Worm (Caenorhabditis elegans): ENCODE data around the gene clec-26.

Gene clec-26

ce11 chrV:16853956-16854683 lies 5.7 kb downstream of the clec-26 start, which contains the start of the genes clec-35 and clec-27:
TSS of gene clec-35 (minus strand) at chrV:16854056.
TSS of gene clec-27 (plus strand) at chrV:16854633.
- TF ChIP-seq sea-1 (GFP tag; conservative IDR thresholded peaks at IDR 0.05): no peak
- TF ChIP-seq tbx-11 (GFP tag; IDR thresholded peaks at IDR 0.05): no peak
- no peak for TF ChIP-seq ets-7 (tag; optimal IDR thresholded peaks at IDR 0.05)
- TF ChIP-seq aly-1 (tag; optimal IDR thresholded peaks at IDR 0.05): no peak
- TF ChIP-seq hmg-4 (GFP tag; optimal IDR thresholded peaks at IDR 0.05): no peak
- TF ChIP-seq tra-4 (tag; optimal IDR thresholded peaks at IDR 0.05): no peak
- TF ChIP-seq ama-1 (optimal IDR thresholded peaks at IDR 0.05): no peak
- TF ChIP-seq pes-1 (GFP tag; IDR thresholded peaks at IDR 0.05): no peak
- TF ChIP-seq tbx-37 (GFP tag; conservative IDR thresholded peaks at IDR 0.05): no peak
- TF ChIP-seq scrt-1 (GFP tag; IDR thresholded peaks at IDR 0.05): no peak
- no peak for TF ChIP-seq B0310.2 (tag; optimal IDR thresholded peaks at IDR 0.05)
- no peak for TF ChIP-seq ceh-36 (tag; optimal IDR thresholded peaks at IDR 0.05)
- TF ChIP-seq hnd-1 (tag; optimal IDR thresholded peaks at IDR 0.05): no peak
- no peak for TF ChIP-seq flt-1 (GFP tag; IDR thresholded peaks at IDR 0.05)
- TF ChIP-seq F13C5.2 (tag; optimal IDR thresholded peaks at IDR 0.05): no peak
- TF ChIP-seq hmbx-1 (tag; optimal IDR thresholded peaks at IDR 0.05): no peak
- no peak for TF ChIP-seq ceh-13 (GFP tag; optimal IDR thresholded peaks at IDR 0.05)

DNA sequence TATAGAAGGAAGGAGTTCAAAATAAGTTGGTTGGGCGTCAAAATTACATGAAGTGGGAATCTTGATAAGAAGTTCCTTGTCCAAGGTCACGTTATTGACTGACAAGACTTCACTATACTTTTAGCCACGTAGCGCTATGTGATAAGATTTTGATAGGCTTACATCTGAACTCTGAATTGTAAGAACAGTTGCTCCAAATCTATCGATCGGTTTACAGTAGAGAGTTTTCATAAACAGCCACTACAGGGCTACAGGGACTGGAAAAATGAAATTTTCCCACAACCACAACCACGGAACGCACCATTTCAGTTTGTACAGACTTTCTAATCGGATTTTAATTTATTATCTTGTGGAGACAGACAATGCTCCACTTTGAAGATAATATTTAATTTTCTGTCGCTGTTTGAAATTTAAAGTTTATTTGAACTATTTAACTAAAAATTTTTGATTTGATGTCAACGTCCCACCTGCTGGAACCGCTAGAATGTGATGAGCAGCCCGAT lies 9.6 kb downstream of the clec-26 start, which contains the start of the genes clec-31 and clec-22:
TSS of gene clec-31 (minus strand) at position 101 of the 503 bp plus-strand sequence.
TSS of gene clec-22 (plus strand) at position 453 of the 503 bp plus-strand sequence.
- TF ChIP-seq tbx-11 (GFP tag; IDR thresholded peaks at IDR 0.05) (no peak), B0310.2 (tag; optimal IDR thresholded peaks at IDR 0.05) (no peak), ceh-13 (GFP tag; optimal IDR thresholded peaks at IDR 0.05) (no peak), tbx-37 (GFP tag; conservative IDR thresholded peaks at IDR 0.05) (no peak), hmg-4 (GFP tag; optimal IDR thresholded peaks at IDR 0.05) (no peak), ama-1 (optimal IDR thresholded peaks at IDR 0.05) (no peak), hmbx-1 (tag; optimal IDR thresholded peaks at IDR 0.05) (no peak), tra-4 (tag; optimal IDR thresholded peaks at IDR 0.05) (no peak), aly-1 (tag; optimal IDR thresholded peaks at IDR 0.05) (no peak), scrt-1 (GFP tag; IDR thresholded peaks at IDR 0.05) (no peak), ets-7 (tag; optimal IDR thresholded peaks at IDR 0.05) (no peak), ceh-36 (tag; optimal IDR thresholded peaks at IDR 0.05) (no peak), hnd-1 (tag; optimal IDR thresholded peaks at IDR 0.05) (no peak), sea-1 (GFP tag; conservative IDR thresholded peaks at IDR 0.05) (no peak), flt-1 (GFP tag; IDR thresholded peaks at IDR 0.05) (no peak)

ce11 chrV:16861719-16862118 lies 13.3 kb downstream of the clec-26 start, which contains the start of the genes clec-32 and clec-24:
TSS of gene clec-32 (minus strand) at chrV:16861819.
TSS of gene clec-24 (plus strand) at chrV:16862012.
- TF ChIP-seq sea-1 (GFP tag; conservative IDR thresholded peaks at IDR 0.05) (no peak), ceh-13 (GFP tag; optimal IDR thresholded peaks at IDR 0.05) (no peak), tbx-37 (GFP tag; conservative IDR thresholded peaks at IDR 0.05) (no peak), hmbx-1 (tag; optimal IDR thresholded peaks at IDR 0.05) (no peak), scrt-1 (GFP tag; IDR thresholded peaks at IDR 0.05) (no peak), pes-1 (GFP tag; IDR thresholded peaks at IDR 0.05) (no peak), hnd-1 (tag; optimal IDR thresholded peaks at IDR 0.05) (no peak), B0310.2 (tag; optimal IDR thresholded peaks at IDR 0.05) (no peak), ceh-36 (tag; optimal IDR thresholded peaks at IDR 0.05) (no peak), F13C5.2 (tag; optimal IDR thresholded peaks at IDR 0.05) (no peak), ets-7 (tag; optimal IDR thresholded peaks at IDR 0.05) (no peak), ama-1 (optimal IDR thresholded peaks at IDR 0.05) (no peak), aly-1 (tag; optimal IDR thresholded peaks at IDR 0.05) (no peak)

ce11 chrV:16865404-16865803 lies 17.0 kb downstream of the clec-26 start, which contains the start of gene clec-28:
TSS of gene clec-28 (plus strand) at chrV:16865704.
- no peak for TF ChIP-seq tbx-37 (GFP tag; conservative IDR thresholded peaks at IDR 0.05)
- no peak for TF ChIP-seq tra-4 (tag; optimal IDR thresholded peaks at IDR 0.05)

DNA sequence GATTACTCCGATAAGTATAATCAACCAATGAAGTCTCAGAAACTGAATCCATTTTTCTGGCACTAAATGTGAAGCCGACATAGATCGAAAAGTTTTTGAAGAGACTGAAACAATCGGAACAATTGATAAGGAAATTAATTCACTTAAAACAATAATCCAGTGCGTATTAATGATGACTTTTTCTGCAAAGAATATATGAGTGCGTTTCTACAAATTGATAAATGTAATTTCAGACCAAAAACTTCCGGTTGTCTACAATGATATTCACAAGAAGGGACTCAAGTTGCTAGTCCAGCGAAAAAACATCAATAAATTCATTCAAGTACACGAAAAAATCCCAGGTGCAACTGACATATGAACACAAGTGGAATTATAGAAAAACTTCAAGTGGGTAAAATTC lies 21.3 kb downstream of the clec-26 start, which contains the start of gene clec-33:
TSS of gene clec-33 (minus strand) at position 101 of the 400 bp plus-strand sequence.
- TF ChIP-seq ceh-13 (GFP tag; optimal IDR thresholded peaks at IDR 0.05) (no peak), hmg-4 (GFP tag; optimal IDR thresholded peaks at IDR 0.05) (no peak), ets-7 (tag; optimal IDR thresholded peaks at IDR 0.05) (no peak), scrt-1 (GFP tag; IDR thresholded peaks at IDR 0.05) (no peak), sea-1 (GFP tag; conservative IDR thresholded peaks at IDR 0.05) (no peak), ama-1 (optimal IDR thresholded peaks at IDR 0.05) (no peak), tbx-37 (GFP tag; conservative IDR thresholded peaks at IDR 0.05) (no peak), hnd-1 (tag; optimal IDR thresholded peaks at IDR 0.05) (no peak), tbx-11 (GFP tag; IDR thresholded peaks at IDR 0.05) (no peak), B0310.2 (tag; optimal IDR thresholded peaks at IDR 0.05) (no peak)

DNA sequence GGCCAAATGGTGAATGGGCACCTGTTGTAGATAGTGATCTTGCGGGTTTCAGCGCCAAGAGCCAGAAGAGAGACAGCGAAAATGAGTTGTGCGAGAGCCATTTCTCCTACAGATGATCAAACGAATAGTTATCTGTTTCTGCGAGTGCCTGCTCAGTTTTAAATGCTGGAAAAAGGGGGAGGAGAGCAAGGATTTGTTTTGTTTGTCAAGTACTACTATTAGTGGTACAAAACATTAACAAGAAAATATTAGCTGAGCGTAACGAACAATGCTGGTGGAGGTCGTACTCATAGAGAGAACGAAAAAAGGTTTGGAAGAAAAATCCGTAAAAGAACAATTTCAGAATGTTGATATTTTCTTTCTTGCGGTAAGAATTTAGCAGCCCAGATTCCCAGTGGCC lies 23.0 kb downstream of the clec-26 start, which contains the start of gene thn-4:
TSS of gene thn-4 (minus strand) at position 101 of the 400 bp plus-strand sequence.
- TF ChIP-seq tra-4 (tag; optimal IDR thresholded peaks at IDR 0.05) (no peak), flt-1 (GFP tag; IDR thresholded peaks at IDR 0.05) (no peak)

DNA sequence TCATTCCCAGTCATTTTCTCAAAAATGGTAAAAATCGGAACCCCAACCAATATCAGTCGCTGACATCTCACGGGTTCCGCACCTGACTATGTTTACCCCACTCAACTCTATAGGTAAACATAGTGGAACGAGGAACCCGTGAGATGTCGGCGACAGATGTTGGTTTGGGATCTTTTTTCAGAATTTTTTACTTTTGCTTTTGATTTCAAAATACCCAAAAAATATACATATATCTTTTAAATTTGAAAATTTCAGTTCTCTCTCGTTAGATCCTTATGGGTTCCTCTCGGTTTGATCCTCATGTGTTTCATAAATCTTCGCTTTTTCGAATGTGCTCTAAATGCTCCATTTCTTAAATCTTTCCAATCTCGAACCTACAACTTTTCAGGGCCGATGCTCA lies 25.2 kb downstream of the clec-26 start, which contains the start of gene srw-23:
TSS of gene srw-23 (plus strand) at position 301 of the 400 bp plus-strand sequence.
- TF ChIP-seq scrt-1 (GFP tag; IDR thresholded peaks at IDR 0.05) (no peak), pes-1 (GFP tag; IDR thresholded peaks at IDR 0.05) (no peak), tra-4 (tag; optimal IDR thresholded peaks at IDR 0.05) (no peak), sea-1 (GFP tag; conservative IDR thresholded peaks at IDR 0.05) (no peak), ets-7 (tag; optimal IDR thresholded peaks at IDR 0.05) (no peak), F13C5.2 (tag; optimal IDR thresholded peaks at IDR 0.05) (no peak), B0310.2 (tag; optimal IDR thresholded peaks at IDR 0.05) (no peak), aly-1 (tag; optimal IDR thresholded peaks at IDR 0.05) (no peak), ama-1 (optimal IDR thresholded peaks at IDR 0.05) (no peak), tbx-11 (GFP tag; IDR thresholded peaks at IDR 0.05) (no peak), hmg-4 (GFP tag; optimal IDR thresholded peaks at IDR 0.05) (no peak), hnd-1 (tag; optimal IDR thresholded peaks at IDR 0.05) (no peak), flt-1 (GFP tag; IDR thresholded peaks at IDR 0.05) (no peak), ceh-13 (GFP tag; optimal IDR thresholded peaks at IDR 0.05) (no peak), tbx-37 (GFP tag; conservative IDR thresholded peaks at IDR 0.05) (no peak), hmbx-1 (tag; optimal IDR thresholded peaks at IDR 0.05) (no peak)

Data from whole organism, early embryonic.